Worm (Caenorhabditis elegans) whole organism, L1 larva: ENCODE measurements around the gene dsl-6.
"Not testable (repeated sequence)": the region's sequence is repeated elsewhere in the genome, so short reads cannot be mapped to it uniquely, and the experiment has no call there.

ENCODE experiments used
- C04F5.9 ChIP-seq: sonication (generic microtip); optimal IDR thresholded peaks from 2 replicates; lab custom pipeline; 2016; ENCODE audit warnings: missing genetic modification characterization, missing compliant biosample characterization
- C34B4.2 ChIP-seq: sonication (generic microtip); optimal IDR thresholded peaks from 2 replicates; lab custom pipeline; 2017; ENCODE audit warnings: mild to moderate bottlenecking, missing genetic modification characterization, missing compliant biosample characterization
- aha-1 ChIP-seq: fragments of 150-350 bp; optimal IDR thresholded peaks from 2 replicates; lab custom pipeline; 2014; ENCODE audit warnings: missing biosample characterization, missing genetic modification characterization
- aly-2 ChIP-seq: fragments of 150-350 bp; optimal IDR thresholded peaks from 2 replicates; lab custom pipeline; 2014; ENCODE audit warnings: missing biosample characterization, missing genetic modification characterization
- ceh-8 ChIP-seq: fragments of 200-800 bp; sonication (Bioruptor generic); optimal IDR thresholded peaks from 2 replicates; lab custom pipeline; 2018; ENCODE audit warnings: mild to moderate bottlenecking, missing genetic modification characterization, moderate library complexity, missing compliant biosample characterization
- ceh-82 ChIP-seq, 3 experiments: fragments of 150-350 bp in 1 of 3; sonication (generic microtip) in 2 of 3; optimal IDR thresholded peaks; 2 replicates each; lab custom pipeline; 2014 to 2017; ENCODE audit warnings: missing biosample characterization in 3 of 3, missing genetic modification characterization in 3 of 3
- ceh-88 ChIP-seq: fragments of 200-800 bp; sonication (Bioruptor generic); IDR thresholded peaks from 2 replicates; pipeline ENCODE4 v1.3.6; 2022; ENCODE audit warnings: missing genetic modification characterization, missing compliant biosample characterization
- dsc-1 ChIP-seq: sonication (generic microtip); optimal IDR thresholded peaks from 2 replicates; lab custom pipeline; 2016; ENCODE audit warnings: mild to moderate bottlenecking, missing genetic modification characterization, missing compliant biosample characterization
- efl-1 ChIP-seq, 4 experiments: fragments of 150-350 bp; optimal IDR thresholded peaks in 3 of 4; peaks in 1 of 4; 1 replicate in 1 of 4; 2 replicates in 3 of 4; lab custom pipeline; 2014; ENCODE audit warnings: missing biosample characterization in 2 of 4, missing genetic modification characterization in 2 of 4, missing genetic modification reagents in 2 of 4
- egl-13 ChIP-seq: sonication (generic microtip); optimal IDR thresholded peaks from 2 replicates; lab custom pipeline; 2016; ENCODE audit warnings: missing genotype, missing genetic modification reagents, missing genetic modification characterization, missing compliant biosample characterization
- elt-3 ChIP-seq, 6 experiments: fragments of 150-350 bp in 1 of 6; sonication (generic microtip); optimal IDR thresholded peaks; 2 replicates each; lab custom pipeline; 2017 to 2018; ENCODE audit warnings: missing biosample characterization in 6 of 6, missing genetic modification characterization in 6 of 6, inconsistent platforms in 1 of 6
- fkh-10 ChIP-seq: sonication (generic microtip); optimal IDR thresholded peaks from 2 replicates; lab custom pipeline; 2017; ENCODE audit warnings: missing biosample characterization, missing genetic modification reagents, missing genetic modification characterization
- fkh-8 ChIP-seq: sonication (generic microtip); optimal IDR thresholded peaks from 2 replicates; lab custom pipeline; 2016; ENCODE audit warnings: mild to moderate bottlenecking, missing genetic modification characterization, missing compliant biosample characterization
- irx-1 ChIP-seq: sonication (generic microtip); optimal IDR thresholded peaks from 2 replicates; lab custom pipeline; 2016; ENCODE audit warnings: missing genetic modification characterization, missing compliant biosample characterization
- lin-14 ChIP-seq: fragments of 200-800 bp; sonication (Bioruptor generic); optimal IDR thresholded peaks from 2 replicates; lab custom pipeline; 2018; ENCODE audit warnings: mild to moderate bottlenecking, missing genetic modification characterization, moderate library complexity, missing compliant biosample characterization
- lin-15B ChIP-seq: fragments of 150-350 bp; sonication (generic microtip); optimal IDR thresholded peaks from 3 replicates; lab custom pipeline; 2014; ENCODE audit warnings: missing biosample characterization, missing genetic modification characterization
- lin-35 ChIP-seq, 2 experiments: fragments of 150-350 bp; optimal IDR thresholded peaks; 2 replicates each; lab custom pipeline; 2014; ENCODE audit warnings: missing biosample characterization in 2 of 2, missing genetic modification characterization in 2 of 2, missing genetic modification reagents in 2 of 2
- lsy-2 ChIP-seq, 2 experiments: fragments of 150-350 bp; optimal IDR thresholded peaks; 2 replicates each; lab custom pipeline; 2014; ENCODE audit warnings: missing biosample characterization in 2 of 2, missing genetic modification characterization in 2 of 2
- mab-9 ChIP-seq: fragments of 200-800 bp; sonication (Bioruptor generic); IDR thresholded peaks from 2 replicates; pipeline ENCODE4 v1.3.6; 2022; ENCODE audit warnings: missing genetic modification reagents, missing genetic modification characterization, missing compliant biosample characterization
- mdl-1 ChIP-seq, 2 experiments: fragments of 150-350 bp; optimal IDR thresholded peaks; 2 replicates each; lab custom pipeline; 2014 to 2017; ENCODE audit warnings: missing biosample characterization in 2 of 2, missing genetic modification characterization in 2 of 2, inconsistent platforms in 1 of 2
- nhr-12 ChIP-seq: sonication (generic microtip); optimal IDR thresholded peaks from 2 replicates; lab custom pipeline; 2017; ENCODE audit warnings: missing biosample characterization, missing genetic modification characterization
- nhr-20 ChIP-seq: sonication (generic microtip); optimal IDR thresholded peaks from 2 replicates; lab custom pipeline; 2016; ENCODE audit warnings: mild to moderate bottlenecking, missing genetic modification characterization, missing compliant biosample characterization
- nhr-28 ChIP-seq: fragments of 150-350 bp; optimal IDR thresholded peaks from 2 replicates; lab custom pipeline; 2014; ENCODE audit warnings: missing biosample characterization, missing genetic modification characterization
- nhr-71 ChIP-seq: sonication (generic microtip); optimal IDR thresholded peaks from 2 replicates; lab custom pipeline; 2016; ENCODE audit warnings: mild to moderate bottlenecking, missing genetic modification characterization, moderate library complexity, missing compliant biosample characterization
- nhr-90 ChIP-seq: sonication (generic microtip); optimal IDR thresholded peaks from 2 replicates; lab custom pipeline; 2016; ENCODE audit warnings: mild to moderate bottlenecking, missing genetic modification characterization, missing compliant biosample characterization; ENCODE audit not compliant: poor library complexity
- pag-3 ChIP-seq: sonication (generic microtip); optimal IDR thresholded peaks from 2 replicates; lab custom pipeline; 2017; ENCODE audit warnings: missing genetic modification characterization, mild to moderate bottlenecking, missing compliant biosample characterization, antibody characterized with exemption, borderline replicate concordance; ENCODE audit not compliant: insufficient read depth
- rnt-1 ChIP-seq: sonication (generic microtip); optimal IDR thresholded peaks from 2 replicates; lab custom pipeline; 2016; ENCODE audit warnings: mild to moderate bottlenecking, missing genetic modification characterization, moderate library complexity, missing compliant biosample characterization
- skn-1 ChIP-seq: fragments of 150-350 bp; optimal IDR thresholded peaks from 2 replicates; lab custom pipeline; 2014; ENCODE audit warnings: missing biosample characterization, missing genetic modification characterization
- snpc-4 ChIP-seq: fragments of 150-350 bp; optimal IDR thresholded peaks from 2 replicates; lab custom pipeline; 2014; ENCODE audit warnings: missing biosample characterization, missing genetic modification characterization
- snu-23 ChIP-seq: sonication (generic microtip); optimal IDR thresholded peaks from 2 replicates; lab custom pipeline; 2016; ENCODE audit warnings: missing genetic modification characterization, missing compliant biosample characterization
- tbx-2 ChIP-seq: sonication (generic microtip); optimal IDR thresholded peaks from 2 replicates; lab custom pipeline; 2016; ENCODE audit warnings: missing genetic modification characterization, missing compliant biosample characterization
- tlp-1 ChIP-seq: fragments of 150-350 bp; optimal IDR thresholded peaks from 2 replicates; lab custom pipeline; 2014; ENCODE audit warnings: missing biosample characterization, missing genetic modification characterization
- unc-130 ChIP-seq: fragments of 150-350 bp; optimal IDR thresholded peaks from 2 replicates; lab custom pipeline; 2017; ENCODE audit warnings: missing biosample characterization, missing genetic modification characterization, inconsistent platforms
- unc-98 ChIP-seq: fragments of 200-800 bp; sonication (Bioruptor generic); IDR thresholded peaks from 2 replicates; pipeline ENCODE4 v1.3.6; 2022; ENCODE audit warnings: missing genetic modification characterization, missing compliant biosample characterization
- vab-15 ChIP-seq: sonication (generic microtip); optimal IDR thresholded peaks from 2 replicates; lab custom pipeline; 2017; ENCODE audit warnings: missing genotype, mild to moderate bottlenecking, missing genetic modification characterization, missing compliant biosample characterization
- zip-4 ChIP-seq: fragments of 200-800 bp; sonication (Bioruptor generic); optimal IDR thresholded peaks from 2 replicates; lab custom pipeline; 2018; ENCODE audit warnings: mild to moderate bottlenecking, missing genetic modification characterization, moderate library complexity, missing compliant biosample characterization

Gene dsl-6

ce11 chrIV:11431448-11431847, 33.3 kb upstream of the dsl-6 start:
- no peak for TF ChIP-seq unc-130 (tag; lab: Kevin White, UChicago)
- no peak for TF ChIP-seq zip-4 (GFP tag; lab: Kevin White, UChicago)
- TF ChIP-seq lin-14 (GFP tag; lab: Kevin White, UChicago): peak; percentile 30

- TF ChIP-seq dsc-1 (tag; lab: Kevin White, UChicago): peak; percentile 20
- no peak for TF ChIP-seq tlp-1
- TF ChIP-seq fkh-8: peak; percentile 17
Observed at ce11 chrIV:11425442-11425841, 27.3 kb upstream of the dsl-6 start, which contains the start of gene kin-4. Gene kin-4, plus strand, starts transcription at chrIV:11425742.

DNA sequence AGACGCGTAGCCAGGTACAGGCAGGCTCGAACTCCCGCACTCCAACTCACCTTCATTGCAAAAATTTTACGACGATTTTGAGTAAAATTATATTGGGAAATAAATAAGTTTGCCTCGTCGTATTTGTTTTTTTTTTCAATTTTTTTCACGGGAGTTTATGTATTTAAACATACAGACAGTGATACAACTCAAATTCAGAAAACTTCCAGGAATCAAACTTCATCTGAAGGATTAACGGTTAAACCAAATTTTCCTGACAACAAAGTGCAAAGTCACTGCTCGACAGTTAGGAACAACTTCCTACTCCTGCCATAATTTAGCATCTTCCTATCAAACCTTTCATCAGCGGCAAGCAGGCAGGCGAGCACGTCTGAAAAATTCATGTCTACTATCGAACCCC, 26.7 kb upstream of the dsl-6 start, which contains the start of gene F22B3.8:
Gene F22B3.8 (minus strand): TSS at position 101 of the 400 bp plus-strand sequence.
- TF ChIP-seq nhr-90 (tag; lab: Kevin White, UChicago) (no peak), ceh-88 (GFP tag; lab: Robert Waterston, UW) (no peak), aha-1 (no peak), vab-15 (tag; lab: Kevin White, UChicago) (no peak), fkh-10 (GFP tag; lab: Kevin White, UChicago) (no peak), elt-3 (tag; optimal IDR thresholded peaks at IDR 0.05; lab: Kevin White, UChicago) (no peak), C34B4.2 (tag; lab: Kevin White, UChicago) (no peak), irx-1 (tag; lab: Kevin White, UChicago) (no peak), egl-13 (tag; lab: Kevin White, UChicago) (no peak), pag-3 (tag; lab: Kevin White, UChicago) (no peak), efl-1 (optimal IDR thresholded peaks at IDR 0.05; lab: Kevin White, UChicago) (no peak), efl-1 (GFP tag; optimal IDR thresholded peaks at IDR 0.05 in 1 of 2; lab: Kevin White, UChicago) (no peak), lin-15B (tag; lab: Kevin White, UChicago) (no peak), nhr-28 (tag; lab: Kevin White, UChicago) (no peak), nhr-71 (tag; lab: Kevin White, UChicago) (no peak), snu-23 (GFP tag; lab: Kevin White, UChicago) (no peak), mdl-1 (tag; optimal IDR thresholded peaks at IDR 0.05; lab: Kevin White, UChicago) (no peak), C04F5.9 (no peak), tbx-2 (no peak), rnt-1 (tag; lab: Kevin White, UChicago) (no peak)
- TF ChIP-seq, all 84 proteins: peak for 0

- TF ChIP-seq aly-2 (tag; lab: Kevin White, UChicago): no peak
- no peak for TF ChIP-seq efl-1 (optimal IDR thresholded peaks at IDR 0.05; lab: Kevin White, UChicago)
- TF ChIP-seq efl-1 (GFP tag; optimal IDR thresholded peaks at IDR 0.05 in 1 of 2; lab: Kevin White, UChicago): no peak
- TF ChIP-seq ceh-8 (GFP tag; lab: Kevin White, UChicago): no peak
- TF ChIP-seq mab-9 (GFP tag; lab: Robert Waterston, UW): no peak
- no peak for TF ChIP-seq lin-35 (GFP tag; optimal IDR thresholded peaks at IDR 0.05; lab: Kevin White, UChicago)
Observed at ce11 chrIV:11421696-11422095, 23.6 kb upstream of the dsl-6 start, which contains the start of gene F22B3.7. Gene F22B3.7, minus strand, starts transcription at chrIV:11421796.

- TF ChIP-seq mab-9 (GFP tag; lab: Robert Waterston, UW); irx-1 (tag; lab: Kevin White, UChicago); snpc-4 (tag; lab: Kevin White, UChicago): not testable (repeated sequence)
Observed at ce11 chrIV:11416724-11417123, 18.6 kb upstream of the dsl-6 start, which contains the start of gene F22B3.5. Gene F22B3.5, minus strand, starts transcription at chrIV:11416824.

DNA sequence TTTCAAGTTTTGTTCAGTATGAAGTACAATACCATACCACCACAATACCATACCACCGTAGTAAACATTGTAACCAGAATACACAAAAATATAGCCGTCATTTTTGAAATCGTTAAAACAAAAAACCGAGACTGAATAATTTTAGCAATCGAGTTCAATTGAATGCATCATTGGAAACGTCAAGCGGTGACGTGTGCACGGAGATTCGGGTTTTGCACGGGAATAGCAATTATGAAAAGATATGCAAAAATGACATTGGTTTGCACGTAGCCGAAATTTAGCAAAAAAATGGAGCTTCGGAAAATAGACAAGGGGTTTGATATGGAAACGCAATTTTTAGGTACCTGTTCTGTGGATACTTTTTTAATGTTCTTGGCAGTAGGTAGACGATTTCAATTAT, 16.8 kb upstream of the dsl-6 start, which contains the start of gene F22B3.10:
Gene F22B3.10 (minus strand): TSS at position 101 of the 400 bp plus-strand sequence.
- no peak for TF ChIP-seq lsy-2 (tag; optimal IDR thresholded peaks at IDR 0.05; lab: Kevin White, UChicago)
- no peak for TF ChIP-seq unc-98
- no peak for TF ChIP-seq nhr-12 (tag; lab: Kevin White, UChicago)
- no peak for TF ChIP-seq mdl-1 (tag; optimal IDR thresholded peaks at IDR 0.05; lab: Kevin White, UChicago)
- no peak for TF ChIP-seq mab-9 (GFP tag; lab: Robert Waterston, UW)
- TF ChIP-seq rnt-1 (tag; lab: Kevin White, UChicago): no peak
- TF ChIP-seq skn-1 (tag; lab: Kevin White, UChicago): no peak
- no peak for TF ChIP-seq ceh-82 (tag; optimal IDR thresholded peaks at IDR 0.05; lab: Kevin White, UChicago)
- no peak for TF ChIP-seq nhr-20 (tag; lab: Kevin White, UChicago)
